Fruit fly (Drosophila melanogaster) whole organism, pupa: ENCODE measurements around the gene CG43137.

Experiments used
- CG10348 ChIP-seq: fragments of 200-800 bp; sonication (Bioruptor generic); IDR thresholded peaks from 2 replicates; pipeline ENCODE4 v1.3.6; 2022; ENCODE audit warnings: missing biosample characterization, missing genetic modification characterization
- CG14655 ChIP-seq: fragments of 200-800 bp; sonication (Bioruptor generic); optimal IDR thresholded peaks from 3 replicates; lab custom pipeline; 2017; ENCODE audit warnings: mild to moderate bottlenecking, missing biosample characterization, missing genetic modification reagents, missing genetic modification characterization
- CG15710 ChIP-seq: fragments of 200-800 bp; sonication (Bioruptor generic); optimal IDR thresholded peaks from 2 replicates; lab custom pipeline; 2018; ENCODE audit warnings: missing biosample characterization, mild to moderate bottlenecking, missing genetic modification characterization, moderate library complexity
- CG17806 ChIP-seq: fragments of 200-800 bp; sonication (Bioruptor generic); optimal IDR thresholded peaks from 2 replicates; lab custom pipeline; 2018; ENCODE audit warnings: missing biosample characterization, mild to moderate bottlenecking, missing genetic modification characterization, moderate library complexity
- CG4496 ChIP-seq: fragments of 200-800 bp; sonication (Bioruptor generic); IDR thresholded peaks from 3 replicates; pipeline ENCODE4 v1.3.6; 2022; ENCODE audit warnings: missing biosample characterization, missing genetic modification characterization
- CG8159 ChIP-seq: fragments of 200-800 bp; sonication (Bioruptor generic); optimal IDR thresholded peaks from 3 replicates; lab custom pipeline; 2018; ENCODE audit warnings: missing biosample characterization, mild to moderate bottlenecking, missing genetic modification characterization, moderate library complexity
- CG8301 ChIP-seq: fragments of 200-800 bp; sonication (Bioruptor generic); optimal IDR thresholded peaks from 2 replicates; lab custom pipeline; 2018; ENCODE audit warnings: missing biosample characterization, mild to moderate bottlenecking, missing genetic modification characterization
- D1 ChIP-seq: fragments of 200-800 bp; sonication (Bioruptor generic); optimal IDR thresholded peaks from 2 replicates; lab custom pipeline; 2018; ENCODE audit warnings: missing biosample characterization, mild to moderate bottlenecking, missing genetic modification characterization, moderate library complexity
- Ets98B ChIP-seq: fragments of 200-800 bp; sonication (Bioruptor generic); IDR thresholded peaks from 2 replicates; pipeline ENCODE4 v1.3.6; 2022; ENCODE audit warnings: missing biosample characterization, missing genetic modification characterization
- Pif1A ChIP-seq: fragments of 200-800 bp; sonication (Bioruptor generic); optimal IDR thresholded peaks from 3 replicates; lab custom pipeline; 2016; ENCODE audit warnings: missing biosample characterization, missing genetic modification characterization
- Pif1B ChIP-seq: fragments of 200-800 bp; sonication (Bioruptor generic); optimal IDR thresholded peaks from 3 replicates; lab custom pipeline; 2016; ENCODE audit warnings: missing biosample characterization, missing genetic modification characterization
- fd96Ca ChIP-seq: fragments of 200-800 bp; sonication (Bioruptor generic); IDR thresholded peaks from 3 replicates; pipeline ENCODE4 v1.3.6; 2022; ENCODE audit warnings: missing biosample characterization, missing genetic modification characterization
- gl ChIP-seq: fragments of 200-800 bp; sonication (Bioruptor generic); optimal IDR thresholded peaks from 2 replicates; lab custom pipeline; 2018; ENCODE audit warnings: missing biosample characterization, mild to moderate bottlenecking, missing genetic modification characterization
- rn ChIP-seq: fragments of 200-800 bp; sonication (Bioruptor generic); IDR thresholded peaks from 2 replicates; pipeline ENCODE4 v1.3.6; 2022; ENCODE audit warnings: missing biosample characterization, missing genetic modification characterization

DNA sequence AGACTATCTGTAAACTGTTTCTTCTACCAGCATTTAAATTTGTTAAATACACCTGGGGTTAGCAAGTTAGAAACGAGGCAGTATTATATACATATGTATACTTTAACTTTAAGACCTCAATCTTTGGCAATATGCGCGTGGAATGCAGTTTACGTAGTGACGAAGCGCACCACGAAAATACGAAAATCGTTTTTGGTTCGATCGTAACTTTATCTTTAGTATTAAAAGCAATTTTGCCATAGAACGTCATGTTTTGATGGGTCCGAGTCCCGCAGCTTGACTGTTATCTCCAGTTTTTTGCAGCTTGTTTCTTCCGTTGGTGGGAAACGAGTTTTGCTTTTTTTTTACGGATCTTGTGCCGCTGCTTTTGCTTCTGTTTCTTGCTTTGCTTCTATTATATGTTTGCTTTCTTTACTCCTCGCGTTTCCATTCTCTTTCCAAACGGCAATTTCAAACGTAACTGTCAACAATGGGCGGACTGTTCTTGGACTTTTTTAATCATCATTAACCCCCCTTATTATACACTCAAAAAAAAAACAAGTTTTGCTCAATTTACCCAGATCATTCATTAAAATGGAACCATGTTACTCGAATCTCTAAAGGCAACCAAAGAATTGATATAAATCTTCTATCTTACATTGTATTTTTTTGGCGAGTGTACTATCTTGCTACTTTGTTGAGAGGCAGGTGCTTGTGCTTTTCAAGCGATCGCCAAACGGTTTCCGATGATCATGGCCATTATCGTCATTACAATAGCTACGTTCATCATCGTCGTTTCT lies 26.9 kb upstream of the CG43137 start:
- peak; percentile 18 for TF ChIP-seq CG8159 (tag; lab: Kevin White, UChicago)
- no peak for TF ChIP-seq D1
- TF ChIP-seq CG10348 (GFP tag; lab: Robert Waterston, UW): no peak
- TF ChIP-seq CG8301 (tag; lab: Kevin White, UChicago): peak; percentile 77
- peak; percentile 57 for TF ChIP-seq CG17806 (tag; lab: Kevin White, UChicago)
- peak; percentile 39; the same call in 1 of the 3 replicates for TF ChIP-seq fd96Ca
- TF ChIP-seq Ets98B (GFP tag; lab: Robert Waterston, UW): peak; percentile 51; the same call in 1 of the 2 replicates
- no peak for TF ChIP-seq Pif1A (GFP tag; lab: Kevin White, UChicago)
- no peak for TF ChIP-seq gl
- TF ChIP-seq CG4496: peak; percentile 83
- TF ChIP-seq CG15710 (tag; lab: Kevin White, UChicago): no peak
- no peak for TF ChIP-seq Pif1B (GFP tag; lab: Kevin White, UChicago)
- TF ChIP-seq rn: no peak
- TF ChIP-seq CG14655 (GFP tag; lab: Kevin White, UChicago): peak; percentile 82
